Fruit fly (Drosophila melanogaster): Measurements from ENCODE around the gene Osi4.

The Osi4 gene

dm6 chr3R:6182511-6182910 lies 39.1 kb downstream of the Osi4 start:
- no peak for TF ChIP-seq HLH4C (GFP tag; IDR thresholded peaks at IDR 0.05; ENCODE audit: partially characterized antibody)
- peak; percentile 13 for TF ChIP-seq CG2202 (tag; optimal IDR thresholded peaks at IDR 0.05)
- TF ChIP-seq CG8478 (optimal IDR thresholded peaks at IDR 0.05), result no peak
- no peak for TF ChIP-seq lov (optimal IDR thresholded peaks at IDR 0.05)
- TF ChIP-seq lov (GFP tag; IDR thresholded peaks at IDR 0.05), result no peak
- no peak for TF ChIP-seq CG4730 (GFP tag; IDR thresholded peaks at IDR 0.05)
- peak; percentile 44 for TF ChIP-seq CG3281 (GFP tag; optimal IDR thresholded peaks at IDR 0.05)
- peak; percentile 47; the same call in 1 of the 2 replicates for TF ChIP-seq ara (GFP tag; IDR thresholded peaks at IDR 0.05)
- no peak for TF ChIP-seq CG4328 (GFP tag; optimal IDR thresholded peaks at IDR 0.05)
- peak; percentile 21 for TF ChIP-seq unpg (GFP tag; optimal IDR thresholded peaks at IDR 0.05)
- no peak for TF ChIP-seq CHES-1-like (GFP tag; optimal IDR thresholded peaks at IDR 0.05)
- TF ChIP-seq CG1233 (GFP tag; optimal IDR thresholded peaks at IDR 0.05), result peak; percentile 55
- TF ChIP-seq CG2199 (GFP tag; IDR thresholded peaks at IDR 0.05), result peak; percentile 82; the same call in 1 of the 3 replicates
- no peak for TF ChIP-seq CG13624 (GFP tag; optimal IDR thresholded peaks at IDR 0.05)
- peak; percentile 52 for TF ChIP-seq CG3407 (GFP tag; optimal IDR thresholded peaks at IDR 0.05)
- peak; percentile 44 for TF ChIP-seq Hmr (GFP tag; optimal IDR thresholded peaks at IDR 0.05)
- peak; percentile 33; the same call in 1 of the 2 replicates for TF ChIP-seq CG31441 (GFP tag; IDR thresholded peaks at IDR 0.05)
- TF ChIP-seq NK7.1 (GFP tag; optimal IDR thresholded peaks at IDR 0.05), result no peak
- TF ChIP-seq CG32532 (GFP tag; IDR thresholded peaks at IDR 0.05), result no peak
- TF ChIP-seq otp (GFP tag; IDR thresholded peaks at IDR 0.05), result 0 out of 3 replicates have a peak, but pooled peaks have one; percentile 36
- TF ChIP-seq MTF-1 (GFP tag; optimal IDR thresholded peaks at IDR 0.05; ENCODE audit: borderline replicate concordance), result peak; percentile 50
- no peak for TF ChIP-seq Dfd (GFP tag; optimal IDR thresholded peaks at IDR 0.05)
- peak; percentile 45 for TF ChIP-seq Asciz (GFP tag; optimal IDR thresholded peaks at IDR 0.05)
- peak; percentile 41; the same call in 1 of the 3 replicates for TF ChIP-seq CG11695 (GFP tag; IDR thresholded peaks at IDR 0.05)
- TF ChIP-seq CG13296 (GFP tag; optimal IDR thresholded peaks at IDR 0.05), result peak; percentile 45
- TF ChIP-seq PHDP (tag; optimal IDR thresholded peaks at IDR 0.05), result peak; percentile 69
- TF ChIP-seq Fer3 (tag; optimal IDR thresholded peaks at IDR 0.05), result peak; percentile 15
- TF ChIP-seq seq (GFP tag; IDR thresholded peaks at IDR 0.05), result 0 out of 2 replicates have a peak, but pooled peaks have one; percentile 23
- peak in 1 of 2 experiments; percentile 16 for TF ChIP-seq dpn (GFP tag; optimal IDR thresholded peaks at IDR 0.05)
- TF ChIP-seq slp2 (GFP tag; optimal IDR thresholded peaks at IDR 0.05), result no peak
- peak; percentile 29 for TF ChIP-seq odd (GFP tag; optimal IDR thresholded peaks at IDR 0.05)
- TF ChIP-seq wek (GFP tag; optimal IDR thresholded peaks at IDR 0.05), result peak; percentile 42
- peak; percentile 36 for TF ChIP-seq CG7987 (GFP tag; optimal IDR thresholded peaks at IDR 0.05)
- TF ChIP-seq CG17328 (GFP tag; IDR thresholded peaks at IDR 0.05), result 0 out of 2 replicates have a peak, but pooled peaks have one; percentile 37
- TF ChIP-seq CG12071 (GFP tag; optimal IDR thresholded peaks at IDR 0.05), result peak; percentile 42
- TF ChIP-seq org-1 (GFP tag; optimal IDR thresholded peaks at IDR 0.05), result peak; percentile 42
- no peak for TF ChIP-seq Mes4 (GFP tag; optimal IDR thresholded peaks at IDR 0.05)
- TF ChIP-seq Dll (GFP tag; IDR thresholded peaks at IDR 0.05; ENCODE audit: partially characterized antibody), result no peak
- peak; percentile 35 for TF ChIP-seq CG11504 (tag; optimal IDR thresholded peaks at IDR 0.05)
- TF ChIP-seq CG4707 (GFP tag; optimal IDR thresholded peaks at IDR 0.05), result peak; percentile 28
- peak; percentile 1 for TF ChIP-seq kni (GFP tag; optimal IDR thresholded peaks at IDR 0.05)
- TF ChIP-seq CG11247 (GFP tag; IDR thresholded peaks at IDR 0.05), result 0 out of 2 replicates have a peak, but pooled peaks have one; percentile 33
- TF ChIP-seq CG10209 (GFP tag; optimal IDR thresholded peaks at IDR 0.05), result peak; percentile 26
- TF ChIP-seq H2.0 (GFP tag; IDR thresholded peaks at IDR 0.05), result no peak
- peak; percentile 26 for TF ChIP-seq CG10543 (GFP tag; optimal IDR thresholded peaks at IDR 0.05)
- peak; percentile 50 for TF ChIP-seq onecut (GFP tag; IDR thresholded peaks at IDR 0.05)
- peak; percentile 5 for TF ChIP-seq CG15601 (tag; optimal IDR thresholded peaks at IDR 0.05)
- TF ChIP-seq CG2875 (GFP tag; optimal IDR thresholded peaks at IDR 0.05), result peak; percentile 46
- TF ChIP-seq CG17385 (GFP tag; optimal IDR thresholded peaks at IDR 0.05), result peak; percentile 12
- peak; percentile 35 for TF ChIP-seq CG1603 (tag; optimal IDR thresholded peaks at IDR 0.05)

Measured in whole organism, embryonic.